Worm (Caenorhabditis elegans) whole organism, young adult: ENCODE data around the gene apy-1.

Source experiments
- B0019.2 ChIP-seq: fragments of 200-800 bp; sonication (Bioruptor generic); conservative IDR thresholded peaks from 2 replicates; pipeline ENCODE4 v1.3.6; 2022; ENCODE audit warnings: missing genetic modification reagents, missing genetic modification characterization, missing compliant biosample characterization
- B0035.1 ChIP-seq: sonication (generic microtip); optimal IDR thresholded peaks from 2 replicates; lab custom pipeline; 2016; ENCODE audit warnings: missing genetic modification characterization, mild to moderate bottlenecking, missing compliant biosample characterization, missing genotype, missing genetic modification reagents
- B0261.1 ChIP-seq: sonication (generic microtip); optimal IDR thresholded peaks from 2 replicates; lab custom pipeline; 2016; ENCODE audit warnings: mild to moderate bottlenecking, missing genetic modification characterization, moderate library complexity, missing compliant biosample characterization
- C06A6.2 ChIP-seq: fragments of 200-800 bp; sonication (Bioruptor generic); conservative IDR thresholded peaks from 2 replicates; pipeline ENCODE4 v1.3.6; 2022; ENCODE audit warnings: missing genetic modification characterization, missing compliant biosample characterization
- C17E4.6 ChIP-seq: fragments of 200-800 bp; sonication (Bioruptor generic); IDR thresholded peaks from 2 replicates; pipeline ENCODE4 v1.3.6; 2022; ENCODE audit warnings: missing genetic modification reagents, missing genetic modification characterization, missing compliant biosample characterization
- F33H1.4 ChIP-seq: fragments of 200-800 bp; sonication (Bioruptor generic); IDR thresholded peaks from 2 replicates; pipeline ENCODE4 v1.3.6; 2022; ENCODE audit warnings: missing genetic modification reagents, missing genetic modification characterization, missing compliant biosample characterization
- F55B11.4 ChIP-seq: sonication (generic microtip); optimal IDR thresholded peaks from 2 replicates; lab custom pipeline; 2016; ENCODE audit warnings: missing compliant biosample characterization, missing genetic modification characterization, borderline replicate concordance; ENCODE audit not compliant: insufficient read depth
- F57C9.4 ChIP-seq: sonication (generic microtip); optimal IDR thresholded peaks from 2 replicates; lab custom pipeline; 2017; ENCODE audit warnings: mild to moderate bottlenecking, missing genetic modification characterization, missing compliant biosample characterization
- Y53F4B.3 ChIP-seq: fragments of 200-800 bp; sonication (Bioruptor generic); IDR thresholded peaks from 2 replicates; pipeline ENCODE4 v1.3.6; 2022; ENCODE audit warnings: missing genetic modification reagents, missing genetic modification characterization, missing compliant biosample characterization
- Y56A3A.18 ChIP-seq: fragments of 200-800 bp; sonication (Bioruptor generic); IDR thresholded peaks from 2 replicates; pipeline ENCODE4 v1.3.6; 2022; ENCODE audit warnings: missing genetic modification reagents, missing genetic modification characterization, missing compliant biosample characterization
- Y95B8A.8 ChIP-seq: fragments of 200-800 bp; sonication (Bioruptor generic); IDR thresholded peaks from 2 replicates; pipeline ENCODE4 v1.3.6; 2022; ENCODE audit warnings: missing genetic modification reagents, missing genetic modification characterization, missing compliant biosample characterization
- akir-1 ChIP-seq: fragments of 200-800 bp; sonication (Bioruptor generic); optimal IDR thresholded peaks from 2 replicates; lab custom pipeline; 2018; ENCODE audit warnings: mild to moderate bottlenecking, missing genetic modification characterization, moderate library complexity, missing compliant biosample characterization
- aptf-2 ChIP-seq: fragments of 200-800 bp; sonication (Bioruptor generic); conservative IDR thresholded peaks from 2 replicates; pipeline ENCODE4 v1.3.6; 2022; ENCODE audit warnings: missing genetic modification reagents, missing genetic modification characterization, missing compliant biosample characterization
- aptf-3 ChIP-seq: fragments of 200-800 bp; sonication (Bioruptor generic); IDR thresholded peaks from 2 replicates; pipeline ENCODE4 v1.3.6; 2022; ENCODE audit warnings: missing genetic modification characterization, missing compliant biosample characterization
- atf-7 ChIP-seq: sonication (generic microtip); optimal IDR thresholded peaks from 2 replicates; lab custom pipeline; 2017; ENCODE audit warnings: mild to moderate bottlenecking, missing genetic modification characterization, missing compliant biosample characterization
- athp-1 ChIP-seq: sonication (generic microtip); optimal IDR thresholded peaks from 2 replicates; lab custom pipeline; 2017; ENCODE audit warnings: mild to moderate bottlenecking, missing genetic modification characterization, missing compliant biosample characterization
- ccch-3 ChIP-seq: fragments of 200-800 bp; sonication (Bioruptor generic); optimal IDR thresholded peaks from 2 replicates; lab custom pipeline; 2018; ENCODE audit warnings: mild to moderate bottlenecking, missing genetic modification characterization, missing compliant biosample characterization
- cebp-1 ChIP-seq, 2 experiments: fragments of 200-800 bp in 1 of 2; sonication (Bioruptor generic) in 1 of 2; sonication (generic microtip) in 1 of 2; IDR thresholded peaks in 1 of 2; optimal IDR thresholded peaks in 1 of 2; 2 replicates each; pipeline versions ENCODE4 v1.3.6 to Lab custom; 2017 to 2022; ENCODE audit warnings: missing compliant biosample characterization in 2 of 2, missing genetic modification characterization in 2 of 2, mild to moderate bottlenecking in 1 of 2, missing genetic modification reagents in 1 of 2, moderate library complexity in 1 of 2
- ceh-100 ChIP-seq: fragments of 200-800 bp; sonication (Bioruptor generic); IDR thresholded peaks from 2 replicates; pipeline ENCODE4 v1.3.6; 2022; ENCODE audit warnings: missing genetic modification reagents, missing genetic modification characterization, missing compliant biosample characterization
- ceh-27 ChIP-seq: fragments of 200-800 bp; sonication (Bioruptor generic); optimal IDR thresholded peaks from 2 replicates; lab custom pipeline; 2018; ENCODE audit warnings: mild to moderate bottlenecking, missing genetic modification characterization, moderate library complexity, missing compliant biosample characterization
- ceh-40 ChIP-seq: fragments of 200-800 bp; sonication (Bioruptor generic); IDR thresholded peaks from 2 replicates; pipeline ENCODE4 v1.3.6; 2022; ENCODE audit warnings: missing genetic modification characterization, missing compliant biosample characterization
- ceh-58 ChIP-seq: fragments of 200-800 bp; sonication (Bioruptor generic); IDR thresholded peaks from 2 replicates; pipeline ENCODE4 v1.3.6; 2022; ENCODE audit warnings: missing genetic modification characterization, missing compliant biosample characterization
- ceh-79 ChIP-seq: sonication (generic microtip); optimal IDR thresholded peaks from 2 replicates; lab custom pipeline; 2017; ENCODE audit warnings: mild to moderate bottlenecking, missing genetic modification characterization, missing compliant biosample characterization
- die-1 ChIP-seq: sonication (generic microtip); optimal IDR thresholded peaks from 2 replicates; lab custom pipeline; 2016; ENCODE audit warnings: missing genotype, mild to moderate bottlenecking, missing genetic modification characterization, missing compliant biosample characterization
- dpl-1 ChIP-seq: fragments of 150-350 bp; optimal IDR thresholded peaks from 2 replicates; lab custom pipeline; 2014; ENCODE audit warnings: missing biosample characterization, missing genetic modification reagents, missing genetic modification characterization
- hlh-26 ChIP-seq: fragments of 200-800 bp; sonication (Bioruptor generic); conservative IDR thresholded peaks from 2 replicates; pipeline ENCODE4 v1.3.6; 2022; ENCODE audit warnings: missing genetic modification reagents, missing genetic modification characterization, missing compliant biosample characterization
- hmg-1.2 ChIP-seq: fragments of 200-800 bp; sonication (Bioruptor generic); IDR thresholded peaks from 2 replicates; pipeline ENCODE4 v1.3.6; 2022; ENCODE audit warnings: missing genetic modification reagents, missing genetic modification characterization, missing compliant biosample characterization
- hrde-1 ChIP-seq: sonication (generic microtip); optimal IDR thresholded peaks from 2 replicates; lab custom pipeline; 2016; ENCODE audit warnings: missing genetic modification characterization, mild to moderate bottlenecking, missing compliant biosample characterization, moderate library complexity, missing genotype, missing genetic modification reagents, borderline replicate concordance
- hsf-1 ChIP-seq: fragments of 200-800 bp; sonication (Bioruptor generic); IDR thresholded peaks from 2 replicates; pipeline ENCODE4 v1.3.6; 2022; ENCODE audit warnings: missing genetic modification reagents, missing genetic modification characterization, missing compliant biosample characterization
- let-526 ChIP-seq: fragments of 200-800 bp; sonication (Bioruptor generic); IDR thresholded peaks from 2 replicates; pipeline ENCODE4 v1.3.6; 2022; ENCODE audit warnings: missing genetic modification reagents, missing genetic modification characterization, missing compliant biosample characterization
- lin-26 ChIP-seq: fragments of 200-800 bp; sonication (Bioruptor generic); IDR thresholded peaks from 2 replicates; pipeline ENCODE4 v1.3.6; 2022; ENCODE audit warnings: missing genetic modification reagents, missing genetic modification characterization, missing compliant biosample characterization
- lin-35 ChIP-seq, 3 experiments: fragments of 150-350 bp in 2 of 3; sonication (generic microtip) in 1 of 3; optimal IDR thresholded peaks; 2 replicates each; lab custom pipeline; 2014 to 2018; ENCODE audit warnings: missing biosample characterization in 3 of 3, missing genetic modification characterization in 3 of 3, missing genetic modification reagents in 3 of 3
- madf-6 ChIP-seq: fragments of 200-800 bp; sonication (Bioruptor generic); IDR thresholded peaks from 2 replicates; pipeline ENCODE4 v1.3.6; 2022; ENCODE audit warnings: missing genetic modification reagents, missing genetic modification characterization, missing compliant biosample characterization
- madf-8 ChIP-seq: fragments of 200-800 bp; sonication (Bioruptor generic); conservative IDR thresholded peaks from 2 replicates; pipeline ENCODE4 v1.3.6; 2022; ENCODE audit warnings: missing genetic modification reagents, missing genetic modification characterization, missing compliant biosample characterization
- mel-28 ChIP-seq: sonication (generic microtip); optimal IDR thresholded peaks from 2 replicates; lab custom pipeline; 2016; ENCODE audit warnings: borderline replicate concordance, mild to moderate bottlenecking, missing genetic modification characterization, missing compliant biosample characterization
- nfya-1 ChIP-seq: sonication (generic microtip); optimal IDR thresholded peaks from 2 replicates; lab custom pipeline; 2017; ENCODE audit warnings: antibody characterized with exemption, missing compliant biosample characterization, missing genetic modification characterization, borderline replicate concordance; ENCODE audit not compliant: insufficient read depth
- nhr-80 ChIP-seq: sonication (generic microtip); optimal IDR thresholded peaks from 2 replicates; lab custom pipeline; 2016; ENCODE audit warnings: missing genetic modification characterization, missing compliant biosample characterization
- pha-4 ChIP-seq: fragments of 150-350 bp; sonication (generic microtip); optimal IDR thresholded peaks from 2 replicates; lab custom pipeline; 2014; ENCODE audit warnings: missing biosample characterization, missing genetic modification reagents, missing genetic modification characterization
- repo-1 ChIP-seq: sonication (generic microtip); optimal IDR thresholded peaks from 2 replicates; lab custom pipeline; 2017; ENCODE audit warnings: mild to moderate bottlenecking, missing genetic modification characterization, missing compliant biosample characterization
- rpc-1 ChIP-seq, 2 experiments: fragments of 150-350 bp in 1 of 2; sonication (generic microtip) in 1 of 2; optimal IDR thresholded peaks; 2 replicates each; lab custom pipeline; 2014 to 2018; ENCODE audit warnings: missing biosample characterization in 1 of 2, missing genetic modification characterization in 1 of 2, missing genetic modification reagents in 1 of 2, missing genotype in 1 of 2
- somi-1 ChIP-seq: fragments of 200-800 bp; sonication (Bioruptor generic); optimal IDR thresholded peaks from 2 replicates; lab custom pipeline; 2018; ENCODE audit warnings: mild to moderate bottlenecking, missing genetic modification characterization, missing compliant biosample characterization
- zim-3 ChIP-seq: sonication (generic microtip); optimal IDR thresholded peaks from 2 replicates; lab custom pipeline; 2017; ENCODE audit warnings: mild to moderate bottlenecking, missing genetic modification characterization, moderate library complexity, missing compliant biosample characterization
- ztf-6 ChIP-seq: fragments of 200-800 bp; sonication (Bioruptor generic); IDR thresholded peaks from 2 replicates; pipeline ENCODE4 v1.3.6; 2022; ENCODE audit warnings: missing genetic modification reagents, missing genetic modification characterization, missing compliant biosample characterization

apy-1 gene

DNA sequence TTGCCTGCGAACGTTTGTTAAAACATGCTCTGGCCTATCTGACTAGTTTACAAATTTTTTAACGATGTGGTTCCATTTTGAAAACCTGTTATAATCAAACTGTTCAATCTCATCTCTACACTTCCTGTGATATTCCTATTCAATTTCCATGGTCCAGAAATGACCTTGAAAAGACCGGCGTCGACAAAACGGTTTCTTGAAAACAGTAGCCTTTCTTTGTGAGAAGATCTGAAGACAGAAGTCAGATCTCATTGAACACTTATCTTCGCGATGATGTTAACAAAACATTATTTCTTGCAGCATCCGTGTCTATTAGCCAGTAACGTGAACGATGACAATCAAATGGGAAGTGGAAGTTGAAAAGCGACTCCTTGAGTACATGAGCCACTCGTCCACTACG is 27.1 kb upstream of the apy-1 start, which contains the start of gene C44E12.1:
Gene C44E12.1 (plus strand): TSS at position 301 of the 400 bp plus-strand sequence.
- TF ChIP-seq cebp-1 (GFP tag; IDR thresholded peaks at IDR 0.05; lab: Robert Waterston, UW) = no peak
- no peak for TF ChIP-seq cebp-1 (tag; optimal IDR thresholded peaks at IDR 0.05; lab: Kevin White, UChicago)
- TF ChIP-seq akir-1 (GFP tag; lab: Kevin White, UChicago) = no peak
- TF ChIP-seq B0261.1 (tag; lab: Kevin White, UChicago) = no peak
- no peak for TF ChIP-seq mel-28 (tag; lab: Kevin White, UChicago)
- TF ChIP-seq nfya-1 = no peak
- no peak for TF ChIP-seq ceh-27 (GFP tag; lab: Kevin White, UChicago)
- TF ChIP-seq die-1 (tag; lab: Kevin White, UChicago) = no peak
- TF ChIP-seq ceh-58 (GFP tag; lab: Robert Waterston, UW) = no peak
- no peak for TF ChIP-seq Y95B8A.8 (GFP tag; lab: Robert Waterston, UW)
- TF ChIP-seq Y53F4B.3 (GFP tag; lab: Robert Waterston, UW) = no peak
- TF ChIP-seq ceh-40 = no peak
- TF ChIP-seq madf-8 (GFP tag; lab: Robert Waterston, UW) = no peak

DNA sequence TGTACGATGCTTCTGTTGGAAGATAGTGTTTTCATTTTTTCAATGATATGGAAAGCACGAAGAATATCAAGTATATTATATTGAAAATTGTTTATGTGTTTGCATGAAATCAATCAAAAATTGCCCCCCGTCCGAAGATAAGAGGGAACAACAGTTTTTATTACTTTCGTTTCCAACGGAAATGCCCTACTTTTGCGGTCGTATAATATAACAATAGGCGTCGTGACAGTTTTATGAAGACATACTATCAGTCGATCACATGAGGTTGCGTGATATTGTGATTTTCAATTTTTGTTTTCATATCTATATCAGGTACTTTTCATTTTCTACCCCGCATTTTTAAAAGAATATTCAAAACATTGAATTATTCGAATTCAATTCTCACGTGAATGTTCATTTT is 26.5 kb upstream of the apy-1 start:
- TF ChIP-seq repo-1 (tag; lab: Kevin White, UChicago) (no peak), madf-6 (GFP tag; lab: Robert Waterston, UW) (no peak), ztf-6 (GFP tag; lab: Robert Waterston, UW) (no peak), nhr-80 (tag; lab: Kevin White, UChicago) (peak; percentile 14), somi-1 (GFP tag; lab: Kevin White, UChicago) (no peak), rpc-1 (optimal IDR thresholded peaks at IDR 0.05; lab: Kevin White, UChicago) (no peak), rpc-1 (tag; optimal IDR thresholded peaks at IDR 0.05; lab: Kevin White, UChicago) (no peak), lin-26 (GFP tag; lab: Robert Waterston, UW) (no peak)

DNA sequence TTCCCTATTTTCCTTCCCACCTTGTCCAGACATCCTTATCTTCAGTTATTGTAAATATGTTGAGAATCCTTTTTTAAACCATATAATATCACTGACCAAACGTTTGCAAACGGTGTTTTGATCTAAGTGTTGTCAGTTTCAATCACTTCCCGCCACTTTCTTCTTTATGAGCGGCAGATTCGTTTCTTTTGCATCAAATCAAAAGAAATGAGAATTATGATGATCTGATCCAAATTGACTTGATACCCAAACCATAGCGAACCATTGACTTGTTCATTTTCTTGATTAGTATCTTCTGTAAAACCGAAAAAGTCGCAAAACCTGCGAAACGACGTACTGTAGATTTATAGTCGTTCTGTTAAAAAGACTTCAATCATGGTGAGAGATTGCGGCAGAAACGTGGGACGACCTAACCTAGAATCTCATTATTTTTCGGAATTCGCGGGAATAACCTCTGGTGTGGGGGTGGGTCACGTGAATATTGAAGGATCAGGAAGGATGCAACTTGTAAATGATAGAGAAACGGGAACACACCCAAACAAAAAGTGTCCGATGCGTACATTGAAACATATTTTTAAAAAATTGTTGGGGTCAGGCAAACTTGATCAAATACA is 24.5 kb upstream of the apy-1 start:
- TF ChIP-seq B0019.2 (GFP tag; lab: Robert Waterston, UW) = no peak
- TF ChIP-seq hsf-1 (GFP tag; lab: Robert Waterston, UW) = no peak
- no peak for TF ChIP-seq F33H1.4
- no peak for TF ChIP-seq C06A6.2 (GFP tag; lab: Robert Waterston, UW)
- no peak for TF ChIP-seq B0035.1 (tag; lab: Kevin White, UChicago)
- no peak for TF ChIP-seq ztf-6 (GFP tag; lab: Robert Waterston, UW)
- no peak for TF ChIP-seq lin-35 (GFP tag; optimal IDR thresholded peaks at IDR 0.05; lab: Kevin White, UChicago)
- no peak for TF ChIP-seq Y56A3A.18
- no peak for TF ChIP-seq F57C9.4 (tag; lab: Kevin White, UChicago)

ce11 chrX:7590756-7591155 is 21.2 kb upstream of the apy-1 start:
- TF ChIP-seq hmg-1.2 (GFP tag; lab: Robert Waterston, UW) = no peak
- no peak for TF ChIP-seq C17E4.6 (GFP tag; lab: Robert Waterston, UW)
- TF ChIP-seq ceh-100 (GFP tag; lab: Robert Waterston, UW) = no peak
- no peak for TF ChIP-seq zim-3
- TF ChIP-seq hlh-26 (GFP tag; lab: Robert Waterston, UW) = no peak
- TF ChIP-seq atf-7 (tag; lab: Kevin White, UChicago) = no peak
- no peak for TF ChIP-seq pha-4
- no peak for TF ChIP-seq aptf-2 (GFP tag; lab: Robert Waterston, UW)
- TF ChIP-seq ceh-79 (tag; lab: Kevin White, UChicago) = no peak
- no peak for TF ChIP-seq let-526 (GFP tag; lab: Robert Waterston, UW)
- TF ChIP-seq F55B11.4 (tag; lab: Kevin White, UChicago) = no peak
- TF ChIP-seq aptf-3 (GFP tag; lab: Robert Waterston, UW) = no peak
- no peak for TF ChIP-seq ztf-6 (GFP tag; lab: Robert Waterston, UW)
- no peak for TF ChIP-seq athp-1 (tag; lab: Kevin White, UChicago)
- TF ChIP-seq dpl-1 (GFP tag; lab: Kevin White, UChicago) = no peak
- no peak for TF ChIP-seq hrde-1
- no peak for TF ChIP-seq ccch-3 (GFP tag; lab: Kevin White, UChicago)
- no peak for TF ChIP-seq Y95B8A.8 (GFP tag; lab: Robert Waterston, UW)
